Fruit fly (Drosophila melanogaster) whole organism, embryonic: ENCODE data around the gene CG17032.
A peak's percentile ranks its signal among the peaks of the same experiment; 100 is the strongest.

Source experiments
- CG10366 ChIP-seq: fragments of 200-800 bp; sonication (Bioruptor generic); IDR thresholded peaks from 2 replicates; pipeline ENCODE4 v1.3.6; 2022; ENCODE audit warnings: missing biosample characterization, missing genetic modification characterization
- CG10565 ChIP-seq: fragments of 200-800 bp; sonication (Bioruptor generic); optimal IDR thresholded peaks from 3 replicates; lab custom pipeline; 2016; ENCODE audit warnings: missing biosample characterization, mild to moderate bottlenecking, missing genetic modification characterization
- CG14965 ChIP-seq: fragments of 200-800 bp; sonication (Bioruptor generic); optimal IDR thresholded peaks from 2 replicates; lab custom pipeline; 2016; ENCODE audit warnings: missing biosample characterization, missing genetic modification characterization, borderline replicate concordance
- CG15696 ChIP-seq: fragments of 200-800 bp; sonication (Bioruptor generic); optimal IDR thresholded peaks from 2 replicates; lab custom pipeline; 2019; ENCODE audit warnings: missing biosample characterization, mild to moderate bottlenecking, missing genetic modification characterization, moderate library complexity
- CG1647 ChIP-seq: fragments of 200-800 bp; sonication (Bioruptor generic); optimal IDR thresholded peaks from 3 replicates; lab custom pipeline; 2016; ENCODE audit warnings: missing biosample characterization, missing genetic modification characterization
- CG16779 ChIP-seq: fragments of 200-800 bp; sonication (Bioruptor generic); IDR thresholded peaks from 2 replicates; pipeline ENCODE4 v1.3.6; 2022; ENCODE audit warnings: missing biosample characterization, missing genetic modification characterization
- CG2120 ChIP-seq: fragments of 200-800 bp; sonication (Bioruptor generic); optimal IDR thresholded peaks from 3 replicates; lab custom pipeline; 2016; ENCODE audit warnings: missing biosample characterization, missing genetic modification characterization
- CG2712 ChIP-seq: fragments of 200-800 bp; optimal IDR thresholded peaks from 3 replicates; lab custom pipeline; 2019; ENCODE audit warnings: missing biosample characterization, mild to moderate bottlenecking, missing genetic modification characterization, moderate library complexity
- CG30431 ChIP-seq: fragments of 200-800 bp; sonication (Bioruptor generic); optimal IDR thresholded peaks from 2 replicates; lab custom pipeline; 2017; ENCODE audit warnings: missing biosample characterization, missing genetic modification characterization
- CG31441 ChIP-seq: fragments of 200-800 bp; sonication (Bioruptor generic); IDR thresholded peaks from 2 replicates; pipeline ENCODE4 v1.3.6; 2022; ENCODE audit warnings: missing biosample characterization, missing genetic modification characterization
- CG3995 ChIP-seq: fragments of 200-800 bp; sonication (Bioruptor generic); optimal IDR thresholded peaks from 3 replicates; lab custom pipeline; 2016; ENCODE audit warnings: missing biosample characterization, missing genetic modification characterization
- CG4424 ChIP-seq: fragments of 200-800 bp; sonication (Bioruptor generic); optimal IDR thresholded peaks from 3 replicates; lab custom pipeline; 2016; ENCODE audit warnings: missing biosample characterization, missing genetic modification characterization
- CG7271 ChIP-seq: fragments of 200-800 bp; sonication (Bioruptor generic); optimal IDR thresholded peaks from 2 replicates; lab custom pipeline; 2018; ENCODE audit warnings: missing biosample characterization, mild to moderate bottlenecking, missing genetic modification characterization, moderate library complexity
- CG7786 ChIP-seq: fragments of 200-800 bp; sonication (Bioruptor generic); optimal IDR thresholded peaks from 2 replicates; lab custom pipeline; 2016; ENCODE audit warnings: missing biosample characterization, missing genetic modification characterization
- CG8359 ChIP-seq: fragments of 200-800 bp; sonication (Bioruptor generic); optimal IDR thresholded peaks from 2 replicates; lab custom pipeline; 2017; ENCODE audit warnings: missing biosample characterization, mild to moderate bottlenecking, missing genetic modification characterization, borderline replicate concordance
- CG9797 ChIP-seq: fragments of 200-800 bp; sonication (Bioruptor generic); optimal IDR thresholded peaks from 3 replicates; lab custom pipeline; 2018; ENCODE audit warnings: missing biosample characterization, mild to moderate bottlenecking, missing genetic modification characterization
- CG9817 ChIP-seq: fragments of 200-800 bp; sonication (Bioruptor generic); optimal IDR thresholded peaks from 2 replicates; lab custom pipeline; 2018; ENCODE audit warnings: missing biosample characterization, mild to moderate bottlenecking, missing genetic modification characterization, moderate library complexity
- Drgx ChIP-seq: fragments of 200-800 bp; sonication (Bioruptor generic); IDR thresholded peaks from 2 replicates; pipeline ENCODE4 v1.3.6; 2022; ENCODE audit warnings: missing biosample characterization, missing genetic modification characterization
- H15 ChIP-seq: fragments of 200-800 bp; sonication (Bioruptor generic); IDR thresholded peaks from 3 replicates; pipeline ENCODE4 v1.3.6; 2022; ENCODE audit warnings: missing biosample characterization, missing genetic modification characterization
- HmgD ChIP-seq: fragments of 200-800 bp; sonication (Bioruptor generic); optimal IDR thresholded peaks from 3 replicates; lab custom pipeline; 2016; ENCODE audit warnings: missing biosample characterization, missing genetic modification characterization
- Hr3 ChIP-seq: fragments of 200-800 bp; sonication (Bioruptor generic); optimal IDR thresholded peaks from 3 replicates; lab custom pipeline; 2016; ENCODE audit warnings: missing biosample characterization, missing genetic modification characterization
- MTF-1 ChIP-seq: fragments of 200-800 bp; sonication (Bioruptor generic); optimal IDR thresholded peaks from 2 replicates; lab custom pipeline; 2018; ENCODE audit warnings: missing biosample characterization, mild to moderate bottlenecking, missing genetic modification characterization, borderline replicate concordance
- Oaz ChIP-seq: fragments of 200-800 bp; sonication (Bioruptor generic); IDR thresholded peaks from 2 replicates; pipeline ENCODE4 v1.3.6; 2022; ENCODE audit warnings: missing biosample characterization, missing genetic modification characterization
- Ptx1 ChIP-seq: fragments of 200-800 bp; sonication (Bioruptor generic); IDR thresholded peaks from 2 replicates; pipeline ENCODE4 v1.3.6; 2022; ENCODE audit warnings: missing biosample characterization, missing genetic modification characterization
- Ssrp ChIP-seq: fragments of 200-800 bp; sonication (Bioruptor generic); optimal IDR thresholded peaks from 2 replicates; lab custom pipeline; 2018; ENCODE audit warnings: missing biosample characterization, mild to moderate bottlenecking, missing genetic modification characterization, moderate library complexity
- Stat92E ChIP-seq, 3 experiments: fragments of >200 bp in 2 of 3; fragments of 200-800 bp in 1 of 3; sonication (Bioruptor generic) in 1 of 3; optimal IDR thresholded peaks; 2 replicates each; lab custom pipeline; 2017 to 2019; ENCODE audit warnings: missing biosample characterization in 3 of 3, missing genetic modification characterization in 3 of 3, mild to moderate bottlenecking in 1 of 3, moderate library complexity in 1 of 3
- Xbp1 ChIP-seq: fragments of 200-800 bp; sonication (Bioruptor generic); optimal IDR thresholded peaks from 3 replicates; lab custom pipeline; 2016; ENCODE audit warnings: missing biosample characterization, mild to moderate bottlenecking, missing genetic modification characterization
- Xrp1 ChIP-seq: fragments of 200-800 bp; sonication (Bioruptor generic); IDR thresholded peaks from 2 replicates; pipeline ENCODE4 v1.3.6; 2022; ENCODE audit warnings: missing biosample characterization, missing genetic modification characterization
- cg ChIP-seq: fragments of 200-800 bp; sonication (Bioruptor generic); optimal IDR thresholded peaks from 3 replicates; lab custom pipeline; 2019; ENCODE audit warnings: missing biosample characterization, mild to moderate bottlenecking, missing genetic modification characterization, moderate library complexity
- chn ChIP-seq: fragments of 200-800 bp; sonication (Bioruptor generic); optimal IDR thresholded peaks from 2 replicates; lab custom pipeline; 2016; ENCODE audit warnings: missing biosample characterization, missing genetic modification characterization
- dimm ChIP-seq: fragments of 200-800 bp; sonication (Bioruptor generic); IDR thresholded peaks from 2 replicates; pipeline ENCODE4 v1.3.6; 2022; ENCODE audit warnings: missing biosample characterization, missing genetic modification characterization
- emc ChIP-seq: fragments of 200-800 bp; sonication (Bioruptor generic); optimal IDR thresholded peaks from 2 replicates; lab custom pipeline; 2016; ENCODE audit warnings: missing biosample characterization, missing genetic modification characterization
- eyg ChIP-seq: fragments of 200-800 bp; sonication (Bioruptor generic); optimal IDR thresholded peaks from 3 replicates; lab custom pipeline; 2016; ENCODE audit warnings: missing biosample characterization, missing genetic modification characterization
- fu2 ChIP-seq: fragments of 200-800 bp; sonication (Bioruptor generic); optimal IDR thresholded peaks from 2 replicates; lab custom pipeline; 2016; ENCODE audit warnings: missing biosample characterization, missing genetic modification characterization
- gro ChIP-seq: fragments of 200-800 bp; sonication (Bioruptor generic); optimal IDR thresholded peaks from 2 replicates; lab custom pipeline; 2016; ENCODE audit warnings: missing biosample characterization, missing genetic modification characterization
- her ChIP-seq: fragments of 200-800 bp; sonication (Bioruptor generic); optimal IDR thresholded peaks from 2 replicates; lab custom pipeline; 2016; ENCODE audit warnings: missing biosample characterization, missing genetic modification characterization
- hth ChIP-seq: fragments of >200 bp; optimal IDR thresholded peaks from 2 replicates; lab custom pipeline; 2017; ENCODE audit warnings: inconsistent platforms
- lbe ChIP-seq: fragments of 200-800 bp; sonication (Bioruptor generic); optimal IDR thresholded peaks from 2 replicates; lab custom pipeline; 2016; ENCODE audit warnings: missing biosample characterization, mild to moderate bottlenecking, missing genetic modification characterization
- lmd ChIP-seq: fragments of 200-800 bp; sonication (Bioruptor generic); IDR thresholded peaks from 2 replicates; pipeline ENCODE4 v1.3.6; 2022; ENCODE audit warnings: missing biosample characterization, missing genetic modification characterization
- mirr ChIP-seq: fragments of 200-800 bp; sonication (Bioruptor generic); optimal IDR thresholded peaks from 3 replicates; lab custom pipeline; 2018; ENCODE audit warnings: missing biosample characterization, mild to moderate bottlenecking, missing genetic modification characterization
- p53 ChIP-seq: fragments of 200-800 bp; sonication (Bioruptor generic); optimal IDR thresholded peaks from 2 replicates; lab custom pipeline; 2016; ENCODE audit warnings: missing biosample characterization, missing genetic modification characterization
- pros ChIP-seq: fragments of 200-800 bp; sonication (Bioruptor generic); optimal IDR thresholded peaks from 3 replicates; lab custom pipeline; 2019; ENCODE audit warnings: missing biosample characterization, mild to moderate bottlenecking, missing genetic modification characterization, moderate library complexity
- row ChIP-seq: fragments of 200-800 bp; sonication (Bioruptor generic); IDR thresholded peaks from 3 replicates; pipeline ENCODE4 v1.3.6; 2022; ENCODE audit warnings: missing biosample characterization, missing genetic modification characterization
- shn ChIP-seq: fragments of 200-800 bp; sonication (Bioruptor generic); optimal IDR thresholded peaks from 3 replicates; lab custom pipeline; 2016; ENCODE audit warnings: missing biosample characterization, missing genetic modification characterization
- sim ChIP-seq: fragments of 200-800 bp; sonication (Bioruptor generic); IDR thresholded peaks from 2 replicates; pipeline ENCODE4 v1.3.6; 2022; ENCODE audit warnings: missing biosample characterization, missing genetic modification characterization
- so ChIP-seq: fragments of 200-800 bp; sonication (Bioruptor generic); IDR thresholded peaks from 3 replicates; pipeline ENCODE4 v1.3.6; 2022; ENCODE audit warnings: missing biosample characterization, missing genetic modification characterization
- stwl ChIP-seq: fragments of 200-800 bp; sonication (Bioruptor generic); optimal IDR thresholded peaks from 3 replicates; lab custom pipeline; 2018; ENCODE audit warnings: missing biosample characterization, mild to moderate bottlenecking, missing genetic modification characterization, moderate library complexity
- tll ChIP-seq, 2 experiments: fragments of 200-800 bp in 1 of 2; fragments of >200 bp in 1 of 2; sonication (Bioruptor generic) in 1 of 2; optimal IDR thresholded peaks; 2 replicates each; lab custom pipeline; 2017 to 2019; ENCODE audit warnings: missing biosample characterization in 2 of 2, missing genetic modification characterization in 2 of 2, mild to moderate bottlenecking in 1 of 2, moderate library complexity in 1 of 2
- zen ChIP-seq: fragments of 200-800 bp; sonication (Bioruptor generic); optimal IDR thresholded peaks from 3 replicates; lab custom pipeline; 2018; ENCODE audit warnings: missing biosample characterization, mild to moderate bottlenecking, missing genetic modification characterization, moderate library complexity

The CG17032 gene

dm6 chr3L:15953892-15954291 lies 4.8 kb upstream of the CG17032 start (continued):
- TF ChIP-seq tll (GFP tag; optimal IDR thresholded peaks at IDR 0.05; lab: Kevin White, UChicago), result peak in 1 of 2 experiments; percentile 79
- TF ChIP-seq, all 482 proteins: peak for 15

- no peak for TF ChIP-seq CG10565 (GFP tag; lab: Kevin White, UChicago)
- TF ChIP-seq hth (lab: Kevin White, UChicago), result no peak
- no peak for TF ChIP-seq CG30431 (GFP tag; lab: Kevin White, UChicago)
- TF ChIP-seq CG7786, result no peak
- TF ChIP-seq Ssrp (tag; lab: Kevin White, UChicago), result no peak
- no peak for TF ChIP-seq Oaz (GFP tag; lab: Robert Waterston, UW)
- no peak for TF ChIP-seq chn (GFP tag; lab: Kevin White, UChicago)
- TF ChIP-seq row (GFP tag; lab: Robert Waterston, UW), result peak; percentile 9; the same call in 1 of the 3 replicates
- no peak for TF ChIP-seq H15 (GFP tag; lab: Robert Waterston, UW)
- TF ChIP-seq lmd, result no peak
- no peak for TF ChIP-seq zen
- TF ChIP-seq Hr3, result no peak
- TF ChIP-seq her, result no peak
- no peak for TF ChIP-seq CG2120
- TF ChIP-seq Drgx (GFP tag; lab: Robert Waterston, UW), result no peak
- TF ChIP-seq CG10366 (GFP tag; lab: Robert Waterston, UW), result no peak
- TF ChIP-seq CG3995 (GFP tag; lab: Kevin White, UChicago), result no peak
- TF ChIP-seq emc (GFP tag; lab: Kevin White, UChicago), result no peak
- TF ChIP-seq gro (GFP tag; lab: Kevin White, UChicago), result peak; percentile 10
- no peak for TF ChIP-seq MTF-1
- no peak for TF ChIP-seq Xrp1 (GFP tag; lab: Robert Waterston, UW)
- no peak for TF ChIP-seq Xbp1 (GFP tag; lab: Kevin White, UChicago)
- peak; percentile 44 for TF ChIP-seq lbe (GFP tag; lab: Kevin White, UChicago)
- TF ChIP-seq pros (GFP tag; lab: Kevin White, UChicago), result no peak
- TF ChIP-seq CG1647, result no peak
- no peak for TF ChIP-seq CG7271 (tag; lab: Kevin White, UChicago)
- TF ChIP-seq Ptx1 (GFP tag; lab: Robert Waterston, UW), result no peak
- TF ChIP-seq CG9797 (GFP tag; lab: Kevin White, UChicago), result peak; percentile 83
- TF ChIP-seq Stat92E (GFP tag; optimal IDR thresholded peaks at IDR 0.05; lab: Kevin White, UChicago), result no peak
- TF ChIP-seq cg (GFP tag; lab: Kevin White, UChicago), result peak; percentile 62
- TF ChIP-seq so (GFP tag; lab: Robert Waterston, UW), result no peak
- TF ChIP-seq HmgD (GFP tag; lab: Kevin White, UChicago), result no peak
- peak; percentile 19 for TF ChIP-seq CG15696 (tag; lab: Kevin White, UChicago)
- TF ChIP-seq stwl (tag; lab: Kevin White, UChicago), result peak; percentile 64
- TF ChIP-seq p53 (GFP tag; lab: Kevin White, UChicago), result no peak
- peak; percentile 12 for TF ChIP-seq CG4424 (GFP tag; lab: Kevin White, UChicago)
- no peak for TF ChIP-seq eyg (GFP tag; lab: Kevin White, UChicago)
- no peak for TF ChIP-seq CG14965 (GFP tag; lab: Kevin White, UChicago)
- TF ChIP-seq CG9817 (tag; lab: Kevin White, UChicago), result no peak
- TF ChIP-seq CG8359 (GFP tag; lab: Kevin White, UChicago), result no peak
- TF ChIP-seq fu2 (GFP tag; lab: Kevin White, UChicago), result no peak
- no peak for TF ChIP-seq CG16779 (GFP tag; lab: Robert Waterston, UW)
- TF ChIP-seq dimm (GFP tag; lab: Robert Waterston, UW), result no peak
- no peak for TF ChIP-seq mirr (GFP tag; lab: Kevin White, UChicago)
- TF ChIP-seq shn, result no peak
- peak; percentile 47 for TF ChIP-seq CG2712 (tag; lab: Kevin White, UChicago)
- TF ChIP-seq sim, result no peak
- TF ChIP-seq CG31441 (GFP tag; lab: Robert Waterston, UW), result peak; percentile 49; the same call in 1 of the 2 replicates
Measured at dm6 chr3L:15954784-15955427, 3.7 kb upstream of the CG17032 start, which contains the start of the genes Pka-C3 and GXIVsPLA2. Gene Pka-C3 (minus strand): TSS chr3L:15954797. Gene GXIVsPLA2 (plus strand): TSS chr3L:15955096.
